Worm (Caenorhabditis elegans) whole organism, L4 larva: ENCODE results near the gene sdz-8.

Source experiments
- F37D6.2 ChIP-seq: sonication (generic microtip); optimal IDR thresholded peaks from 2 replicates; lab custom pipeline; 2016; ENCODE audit warnings: mild to moderate bottlenecking, missing genetic modification characterization, missing compliant biosample characterization
- R02D3.7 ChIP-seq: fragments of 150-350 bp; sonication (generic microtip); optimal IDR thresholded peaks from 3 replicates; lab custom pipeline; 2014; ENCODE audit warnings: missing biosample characterization, missing genetic modification characterization
- T26A8.4 ChIP-seq: fragments of 200-800 bp; sonication (Bioruptor generic); IDR thresholded peaks from 2 replicates; pipeline ENCODE4 v1.3.6; 2022; ENCODE audit warnings: missing genetic modification characterization, missing compliant biosample characterization
- Y48G9A.11 ChIP-seq: fragments of 200-800 bp; sonication (Bioruptor generic); IDR thresholded peaks from 2 replicates; pipeline ENCODE4 v1.3.6; 2022; ENCODE audit warnings: missing genetic modification reagents, missing genetic modification characterization, missing compliant biosample characterization
- ZK546.5 ChIP-seq, 2 experiments: sonication (generic microtip); optimal IDR thresholded peaks; 2 replicates each; lab custom pipeline; 2017; ENCODE audit warnings: missing biosample characterization in 2 of 2, missing genetic modification characterization in 2 of 2
- aha-1 ChIP-seq: fragments of 150-350 bp; peaks from one replicate; lab custom pipeline; 2014; ENCODE audit warnings: missing biosample characterization, missing genetic modification characterization
- aly-2 ChIP-seq: sonication (generic microtip); optimal IDR thresholded peaks from 2 replicates; lab custom pipeline; 2018; ENCODE audit warnings: missing biosample characterization, missing genetic modification characterization
- ceh-62 ChIP-seq: sonication (generic microtip); optimal IDR thresholded peaks from 2 replicates; lab custom pipeline; 2017; ENCODE audit warnings: missing biosample characterization, missing genetic modification characterization
- daf-12 ChIP-seq: fragments of 150-350 bp; optimal IDR thresholded peaks from 2 replicates; lab custom pipeline; 2014; ENCODE audit warnings: missing biosample characterization, missing genetic modification reagents, missing genetic modification characterization
- daf-8 ChIP-seq: fragments of 200-800 bp; sonication (Bioruptor generic); IDR thresholded peaks from 2 replicates; pipeline ENCODE4 v1.3.6; 2022; ENCODE audit warnings: missing genetic modification characterization, missing compliant biosample characterization
- dmd-6 ChIP-seq: fragments of 200-800 bp; sonication (Bioruptor generic); IDR thresholded peaks from 2 replicates; pipeline ENCODE4 v1.3.6; 2022; ENCODE audit warnings: missing genetic modification reagents, missing genetic modification characterization, missing compliant biosample characterization
- dpl-1 ChIP-seq: fragments of 150-350 bp; optimal IDR thresholded peaks from 2 replicates; lab custom pipeline; 2014; ENCODE audit warnings: missing biosample characterization, missing genetic modification reagents, missing genetic modification characterization
- duxl-1 ChIP-seq: sonication (generic microtip); optimal IDR thresholded peaks from 2 replicates; lab custom pipeline; 2016; ENCODE audit warnings: mild to moderate bottlenecking, missing genetic modification characterization, moderate library complexity, missing compliant biosample characterization; ENCODE audit not compliant: poor library complexity
- dve-1 ChIP-seq: sonication (generic microtip); optimal IDR thresholded peaks from 2 replicates; lab custom pipeline; 2017; ENCODE audit warnings: antibody characterized with exemption, mild to moderate bottlenecking, missing genetic modification characterization, missing compliant biosample characterization; ENCODE audit not compliant: insufficient read depth
- egl-27 ChIP-seq: sonication (generic microtip); optimal IDR thresholded peaks from 3 replicates; lab custom pipeline; 2017; ENCODE audit warnings: missing biosample characterization, missing genetic modification reagents, missing genetic modification characterization
- fkh-10 ChIP-seq: fragments of 150-350 bp; optimal IDR thresholded peaks from 2 replicates; lab custom pipeline; 2014; ENCODE audit warnings: missing biosample characterization, missing genetic modification reagents, missing genetic modification characterization
- gei-8 ChIP-seq: fragments of 200-800 bp; sonication (Bioruptor generic); optimal IDR thresholded peaks from 2 replicates; lab custom pipeline; 2018; ENCODE audit warnings: mild to moderate bottlenecking, missing genetic modification characterization, missing compliant biosample characterization
- hlh-11 ChIP-seq: fragments of 200-800 bp; sonication (Bioruptor generic); optimal IDR thresholded peaks from 2 replicates; lab custom pipeline; 2018; ENCODE audit warnings: mild to moderate bottlenecking, missing genetic modification characterization, missing compliant biosample characterization
- lin-29 ChIP-seq: fragments of 200-800 bp; sonication (Bioruptor generic); IDR thresholded peaks from 2 replicates; pipeline ENCODE4 v1.3.6; 2022; ENCODE audit warnings: missing genetic modification reagents, missing genetic modification characterization, missing compliant biosample characterization
- lin-38 ChIP-seq: fragments of 200-800 bp; sonication (Bioruptor generic); IDR thresholded peaks from 2 replicates; pipeline ENCODE4 v1.3.6; 2022; ENCODE audit warnings: missing genetic modification reagents, missing genetic modification characterization, missing compliant biosample characterization
- lin-39 ChIP-seq: fragments of 150-350 bp; optimal IDR thresholded peaks from 2 replicates; lab custom pipeline; 2014; ENCODE audit warnings: missing biosample characterization, missing genetic modification reagents, missing genetic modification characterization
- lir-3 ChIP-seq: sonication (generic microtip); optimal IDR thresholded peaks from 2 replicates; lab custom pipeline; 2016; ENCODE audit warnings: mild to moderate bottlenecking, missing genetic modification characterization, missing compliant biosample characterization
- lsy-2 ChIP-seq, 2 experiments: fragments of 150-350 bp in 1 of 2; sonication (generic microtip) in 1 of 2; optimal IDR thresholded peaks; 2 replicates each; lab custom pipeline; 2014 to 2017; ENCODE audit warnings: missing biosample characterization in 2 of 2, missing genetic modification characterization in 2 of 2
- mep-1 ChIP-seq: fragments of 150-350 bp; sonication (generic microtip); optimal IDR thresholded peaks from 3 replicates; lab custom pipeline; 2014; ENCODE audit warnings: missing biosample characterization, missing genetic modification characterization
- mxl-3 ChIP-seq: fragments of 200-800 bp; sonication (Bioruptor generic); optimal IDR thresholded peaks from 2 replicates; lab custom pipeline; 2018; ENCODE audit warnings: mild to moderate bottlenecking, missing genetic modification characterization, missing compliant biosample characterization
- nhr-111 ChIP-seq: fragments of 200-800 bp; sonication (Bioruptor generic); optimal IDR thresholded peaks from 2 replicates; lab custom pipeline; 2018; ENCODE audit warnings: mild to moderate bottlenecking, missing genetic modification characterization, missing compliant biosample characterization
- nhr-237 ChIP-seq: sonication (generic microtip); optimal IDR thresholded peaks from 2 replicates; lab custom pipeline; 2017; ENCODE audit warnings: missing biosample characterization, missing genetic modification characterization
- nhr-28 ChIP-seq: fragments of 150-350 bp; optimal IDR thresholded peaks from 2 replicates; lab custom pipeline; 2014; ENCODE audit warnings: missing biosample characterization, missing genetic modification characterization
- nhr-77 ChIP-seq: fragments of 150-350 bp; optimal IDR thresholded peaks from 2 replicates; lab custom pipeline; 2014; ENCODE audit warnings: missing biosample characterization, missing genetic modification characterization
- pha-4 ChIP-seq, 2 experiments: fragments of 150-350 bp in 1 of 2; fragments of 200-800 bp in 1 of 2; sonication (Bioruptor generic) in 1 of 2; IDR thresholded peaks in 1 of 2; optimal IDR thresholded peaks in 1 of 2; 2 replicates each; pipeline versions ENCODE4 v1.3.6 to Lab custom; 2014 to 2022; ENCODE audit warnings: missing genetic modification characterization in 2 of 2, missing genetic modification reagents in 2 of 2, missing biosample characterization in 1 of 2, missing compliant biosample characterization in 1 of 2
- snpc-1.2 ChIP-seq: fragments of 200-800 bp; sonication (Bioruptor generic); IDR thresholded peaks from 2 replicates; pipeline ENCODE4 v1.3.6; 2022; ENCODE audit warnings: missing genetic modification reagents, missing genetic modification characterization, missing compliant biosample characterization
- unc-39 ChIP-seq: sonication (generic microtip); optimal IDR thresholded peaks from 2 replicates; lab custom pipeline; 2017; ENCODE audit warnings: missing biosample characterization, missing genetic modification characterization
- unc-62 ChIP-seq, 3 experiments: fragments of 150-350 bp in 1 of 3; sonication (generic microtip); optimal IDR thresholded peaks in 2 of 3; peaks in 1 of 3; 1 replicate in 1 of 3; 2 replicates in 2 of 3; lab custom pipeline; 2014 to 2017; ENCODE audit warnings: missing biosample characterization in 3 of 3, missing genetic modification characterization in 3 of 3, missing genetic modification reagents in 3 of 3, missing genotype in 1 of 3
- zfp-3 ChIP-seq: fragments of 200-800 bp; sonication (Bioruptor generic); conservative IDR thresholded peaks from 2 replicates; pipeline ENCODE4 v1.3.6; 2022; ENCODE audit warnings: missing genetic modification reagents, missing genetic modification characterization, missing compliant biosample characterization
- ztf-11 ChIP-seq: fragments of 150-350 bp; optimal IDR thresholded peaks from 2 replicates; lab custom pipeline; 2014; ENCODE audit warnings: missing biosample characterization, missing genetic modification characterization

The sdz-8 gene

DNA sequence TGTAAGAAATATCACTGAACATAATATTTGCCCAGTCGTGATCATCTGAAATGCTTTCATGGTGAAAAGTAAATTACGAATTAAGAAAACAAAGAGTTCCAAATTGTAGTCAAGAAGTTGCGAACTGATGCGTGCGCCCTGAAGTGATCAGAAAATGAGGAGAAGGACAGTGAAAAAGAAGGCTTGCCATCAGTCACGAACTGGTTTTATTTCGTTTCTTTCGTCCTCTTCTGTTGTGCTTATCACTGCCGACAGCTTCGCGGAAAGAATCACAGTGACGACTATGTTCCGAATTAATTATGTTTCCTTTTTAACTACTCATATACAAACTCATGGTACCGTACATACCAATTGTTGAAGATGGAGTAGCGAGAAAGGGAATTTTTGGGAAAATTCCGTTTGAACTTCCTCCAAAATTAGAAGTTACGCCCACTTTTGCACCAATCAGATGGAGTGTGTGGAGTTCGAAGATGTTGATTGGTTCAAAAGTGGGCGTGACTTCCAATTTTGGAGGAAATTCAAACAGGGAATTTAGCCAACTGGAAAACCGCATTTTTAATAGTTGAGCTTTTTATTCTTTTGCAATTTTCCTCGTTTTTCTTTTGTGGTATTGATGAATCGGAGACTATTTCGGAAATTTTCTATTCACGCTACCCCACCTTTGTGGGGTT lies 12.8 kb downstream of the sdz-8 start, which contains the start of gene C55A6.12:
Gene C55A6.12 (minus strand): TSS at position 51 of the 671 bp plus-strand sequence.
- peak in 1 of 2 experiments; percentile 3 for TF ChIP-seq unc-62 (GFP tag; optimal IDR thresholded peaks at IDR 0.05 in 1 of 2; lab: Kevin White, UChicago)
- TF ChIP-seq unc-62 (tag; optimal IDR thresholded peaks at IDR 0.05; lab: Kevin White, UChicago), result no peak
- TF ChIP-seq lin-39, result no peak
- TF ChIP-seq dpl-1 (GFP tag; lab: Kevin White, UChicago), result peak; percentile 79
- no peak for TF ChIP-seq daf-8 (GFP tag; lab: Robert Waterston, UW)
- no peak for TF ChIP-seq ceh-62 (tag; lab: Kevin White, UChicago)
- peak in 1 of 2 experiments; percentile 24 for TF ChIP-seq lsy-2 (tag; optimal IDR thresholded peaks at IDR 0.05; lab: Kevin White, UChicago)
- TF ChIP-seq aly-2 (tag; lab: Kevin White, UChicago), result no peak

DNA sequence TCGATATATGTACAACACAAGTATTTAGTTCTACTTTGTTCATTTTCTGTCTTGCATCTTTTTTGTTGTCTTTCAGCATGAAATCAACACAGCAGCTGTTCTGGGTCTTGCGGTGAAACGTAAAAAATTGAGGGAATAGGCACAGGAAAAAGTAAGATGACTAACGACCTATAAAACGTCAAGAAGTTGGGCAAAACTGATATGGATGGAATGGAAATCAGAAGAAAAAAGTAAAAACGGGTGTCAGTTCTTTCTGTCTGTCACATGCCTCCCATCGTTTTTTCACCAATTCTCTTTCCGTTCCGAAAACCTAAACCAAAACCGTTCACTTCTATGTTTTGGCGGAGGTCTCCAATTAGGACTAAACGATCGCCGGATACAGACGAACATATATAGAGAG lies 15.0 kb downstream of the sdz-8 start:
- TF ChIP-seq nhr-237 (tag; lab: Kevin White, UChicago), result no peak
- TF ChIP-seq dmd-6 (GFP tag; lab: Robert Waterston, UW), result peak; percentile 30
- TF ChIP-seq F37D6.2 (tag; lab: Kevin White, UChicago), result no peak
- TF ChIP-seq daf-12 (tag; lab: Kevin White, UChicago), result no peak
- TF ChIP-seq T26A8.4 (GFP tag; lab: Robert Waterston, UW), result no peak
- no peak for TF ChIP-seq fkh-10 (GFP tag; lab: Kevin White, UChicago)
- TF ChIP-seq mxl-3, result no peak
- no peak for TF ChIP-seq nhr-77 (tag; lab: Kevin White, UChicago)
- TF ChIP-seq snpc-1.2 (GFP tag; lab: Robert Waterston, UW), result no peak
- TF ChIP-seq mep-1 (tag; lab: Kevin White, UChicago), result no peak
- no peak for TF ChIP-seq R02D3.7 (tag; lab: Kevin White, UChicago)
- TF ChIP-seq pha-4 (GFP tag; IDR thresholded peaks at IDR 0.05; lab: Robert Waterston, UW), result no peak
- no peak for TF ChIP-seq pha-4 (tag; optimal IDR thresholded peaks at IDR 0.05; lab: Kevin White, UChicago)
- TF ChIP-seq duxl-1 (tag; lab: Kevin White, UChicago), result no peak
- no peak for TF ChIP-seq aha-1 (tag; lab: Kevin White, UChicago)
- TF ChIP-seq dve-1, result peak; percentile 18
- peak; percentile 52 for TF ChIP-seq hlh-11 (tag; lab: Kevin White, UChicago)
- TF ChIP-seq nhr-28 (tag; lab: Kevin White, UChicago), result peak; percentile 44
- no peak for TF ChIP-seq gei-8 (GFP tag; lab: Kevin White, UChicago)
- TF ChIP-seq nhr-111 (GFP tag; lab: Kevin White, UChicago), result no peak
- no peak for TF ChIP-seq ztf-11 (tag; lab: Kevin White, UChicago)
- no peak for TF ChIP-seq lin-38
- TF ChIP-seq Y48G9A.11 (GFP tag; lab: Robert Waterston, UW), result no peak

DNA sequence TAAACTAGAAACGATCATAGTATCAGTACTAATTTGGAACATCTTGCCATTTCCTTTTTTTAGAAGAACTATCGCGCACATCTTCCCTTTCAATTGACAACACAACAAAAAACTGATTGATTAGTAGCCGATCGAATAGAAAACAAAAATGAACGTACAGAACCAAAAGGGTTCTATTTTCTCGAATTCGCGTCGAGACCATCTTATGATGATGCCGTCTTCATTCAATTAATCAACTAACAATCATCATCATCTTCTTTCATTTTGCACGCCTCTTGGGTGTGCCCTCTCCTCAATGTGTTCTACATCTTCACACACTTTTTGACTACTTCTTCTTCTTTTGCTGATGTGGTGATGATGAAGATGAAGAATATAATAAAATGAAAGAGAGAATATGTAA lies 16.2 kb downstream of the sdz-8 start:
- TF ChIP-seq lin-29 (GFP tag; lab: Robert Waterston, UW), result no peak
- peak in 1 of 2 experiments; percentile 92 for TF ChIP-seq unc-62 (GFP tag; optimal IDR thresholded peaks at IDR 0.05 in 1 of 2; lab: Kevin White, UChicago)
- no peak for TF ChIP-seq unc-62 (tag; optimal IDR thresholded peaks at IDR 0.05; lab: Kevin White, UChicago)
- TF ChIP-seq nhr-28 (tag; lab: Kevin White, UChicago), result peak; percentile 22
- TF ChIP-seq mxl-3, result peak; percentile 9
- TF ChIP-seq unc-39, result no peak
- TF ChIP-seq, all 104 proteins: peak for 3

DNA sequence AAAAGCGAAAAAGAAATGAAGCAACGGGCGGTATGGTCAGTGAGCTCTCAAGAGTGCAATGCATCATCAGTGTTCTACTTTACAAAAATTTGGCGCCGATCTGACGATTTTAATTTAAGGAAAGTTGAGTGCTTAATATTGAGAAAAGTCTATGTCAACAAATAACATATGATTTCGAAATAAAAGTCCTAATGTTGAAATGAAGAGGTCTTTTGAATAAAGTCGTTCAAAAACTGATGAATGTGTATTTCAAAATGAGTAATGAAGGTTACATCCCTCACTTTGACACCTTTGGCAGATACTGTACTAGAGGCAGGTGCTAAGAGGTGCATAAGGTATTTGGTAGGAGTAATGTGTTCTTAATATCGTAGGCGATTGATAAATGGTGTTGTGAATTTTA lies 18.5 kb downstream of the sdz-8 start:
- TF ChIP-seq ZK546.5 (tag; optimal IDR thresholded peaks at IDR 0.05; lab: Kevin White, UChicago) (no peak), lir-3 (tag; lab: Kevin White, UChicago) (no peak), zfp-3 (GFP tag; lab: Robert Waterston, UW) (no peak), egl-27 (tag; lab: Kevin White, UChicago) (no peak), unc-62 (GFP tag; optimal IDR thresholded peaks at IDR 0.05 in 1 of 2; lab: Kevin White, UChicago) (peak in 1 of 2 experiments; percentile 92), unc-62 (tag; optimal IDR thresholded peaks at IDR 0.05; lab: Kevin White, UChicago) (no peak), ztf-11 (tag; lab: Kevin White, UChicago) (no peak)
